Fruit fly (Drosophila melanogaster) whole organism, embryonic: ENCODE data around the gene Arp2.

Experiments
- Atf6 ChIP-seq: fragments of 200-800 bp; sonication (Bioruptor generic); IDR thresholded peaks from 2 replicates; pipeline ENCODE4 v1.3.6; 2022; ENCODE audit warnings: missing biosample characterization, missing genetic modification characterization
- B-H1 ChIP-seq: fragments of 200-800 bp; sonication (Bioruptor generic); IDR thresholded peaks from 3 replicates; pipeline ENCODE4 v1.3.6; 2022; ENCODE audit warnings: missing biosample characterization, missing genetic modification characterization
- CG10267 ChIP-seq: fragments of 200-800 bp; sonication (Bioruptor generic); optimal IDR thresholded peaks from 2 replicates; lab custom pipeline; 2018; ENCODE audit warnings: missing biosample characterization, mild to moderate bottlenecking, missing genetic modification characterization, moderate library complexity
- CG10274 ChIP-seq: fragments of 200-800 bp; sonication (Bioruptor generic); optimal IDR thresholded peaks from 3 replicates; lab custom pipeline; 2017; ENCODE audit warnings: missing biosample characterization, mild to moderate bottlenecking, missing genetic modification characterization
- CG10654 ChIP-seq: fragments of 200-800 bp; sonication (Bioruptor generic); optimal IDR thresholded peaks from 2 replicates; lab custom pipeline; 2016; ENCODE audit warnings: missing biosample characterization, missing genetic modification characterization
- CG10959 ChIP-seq: fragments of 200-800 bp; sonication (Bioruptor generic); IDR thresholded peaks from 2 replicates; pipeline ENCODE4 v1.3.6; 2022; ENCODE audit warnings: missing biosample characterization, missing genetic modification characterization
- CG11695 ChIP-seq: fragments of 200-800 bp; sonication (Bioruptor generic); IDR thresholded peaks from 3 replicates; pipeline ENCODE4 v1.3.6; 2022; ENCODE audit warnings: missing biosample characterization, missing genetic modification characterization
- CG1233 ChIP-seq: fragments of 200-800 bp; sonication (Bioruptor generic); optimal IDR thresholded peaks from 4 replicates; lab custom pipeline; 2018; ENCODE audit warnings: missing biosample characterization, mild to moderate bottlenecking, missing genetic modification characterization
- CG12391 ChIP-seq: fragments of 200-800 bp; sonication (Bioruptor generic); optimal IDR thresholded peaks from 3 replicates; lab custom pipeline; 2018; ENCODE audit warnings: missing biosample characterization, mild to moderate bottlenecking, missing genetic modification characterization, moderate library complexity
- CG14050 ChIP-seq: fragments of 200-800 bp; sonication (Bioruptor generic); IDR thresholded peaks from 3 replicates; pipeline ENCODE4 v1.3.6; 2022; ENCODE audit warnings: missing biosample characterization, missing genetic modification characterization
- CG15514 ChIP-seq: fragments of 200-800 bp; sonication (Bioruptor generic); optimal IDR thresholded peaks from 3 replicates; lab custom pipeline; 2017; ENCODE audit warnings: missing biosample characterization, missing genetic modification characterization, mild to moderate bottlenecking, moderate library complexity, missing genetic modification reagents
- CG17186 ChIP-seq: fragments of 200-800 bp; sonication (Bioruptor generic); optimal IDR thresholded peaks from 3 replicates; lab custom pipeline; 2017; ENCODE audit warnings: missing biosample characterization, missing genetic modification reagents, missing genetic modification characterization
- CG17802 ChIP-seq: fragments of 200-800 bp; sonication (Bioruptor generic); optimal IDR thresholded peaks from 2 replicates; lab custom pipeline; 2018; ENCODE audit warnings: missing biosample characterization, mild to moderate bottlenecking, missing genetic modification characterization, moderate library complexity
- CG2120 ChIP-seq: fragments of 200-800 bp; sonication (Bioruptor generic); optimal IDR thresholded peaks from 3 replicates; lab custom pipeline; 2016; ENCODE audit warnings: missing biosample characterization, missing genetic modification characterization
- CG30431 ChIP-seq: fragments of 200-800 bp; sonication (Bioruptor generic); optimal IDR thresholded peaks from 2 replicates; lab custom pipeline; 2017; ENCODE audit warnings: missing biosample characterization, missing genetic modification characterization
- CG3065 ChIP-seq: fragments of 200-800 bp; sonication (Bioruptor generic); optimal IDR thresholded peaks from 2 replicates; lab custom pipeline; 2016; ENCODE audit warnings: missing biosample characterization, missing genetic modification characterization
- CG31224 ChIP-seq: fragments of 200-800 bp; sonication (Bioruptor generic); IDR thresholded peaks from 2 replicates; pipeline ENCODE4 v1.3.6; 2022; ENCODE audit warnings: missing biosample characterization, missing genetic modification characterization
- CG3847 ChIP-seq: fragments of 200-800 bp; sonication (Bioruptor generic); IDR thresholded peaks from 2 replicates; pipeline ENCODE4 v1.3.6; 2022; ENCODE audit warnings: missing biosample characterization, missing genetic modification characterization
- CG42726 ChIP-seq: fragments of 200-800 bp; sonication (Bioruptor generic); IDR thresholded peaks from 2 replicates; pipeline ENCODE4 v1.3.6; 2022; ENCODE audit warnings: missing biosample characterization, missing genetic modification characterization; ENCODE audit not compliant: partially characterized antibody
- CG43689 ChIP-seq: fragments of 200-800 bp; sonication (Bioruptor generic); IDR thresholded peaks from 2 replicates; pipeline ENCODE4 v1.3.6; 2022; ENCODE audit warnings: missing biosample characterization, missing genetic modification characterization
- CG4617 ChIP-seq: fragments of 200-800 bp; sonication (Bioruptor generic); optimal IDR thresholded peaks from 3 replicates; lab custom pipeline; 2016; ENCODE audit warnings: missing biosample characterization, missing genetic modification characterization, borderline replicate concordance
- CG7987 ChIP-seq: fragments of 200-800 bp; sonication (Bioruptor generic); optimal IDR thresholded peaks from 2 replicates; lab custom pipeline; 2018; ENCODE audit warnings: missing biosample characterization, mild to moderate bottlenecking, missing genetic modification characterization, moderate library complexity
- CG8478 ChIP-seq: fragments of >200 bp; optimal IDR thresholded peaks from 2 replicates; lab custom pipeline; 2018
- D ChIP-seq, 2 experiments: fragments of 200-800 bp in 1 of 2; fragments of >200 bp in 1 of 2; sonication (Bioruptor generic) in 1 of 2; optimal IDR thresholded peaks; 2 replicates in 1 of 2; 3 replicates in 1 of 2; lab custom pipeline; 2017; ENCODE audit warnings: mild to moderate bottlenecking in 1 of 2, missing biosample characterization in 1 of 2, missing genetic modification characterization in 1 of 2, missing genetic modification reagents in 1 of 2
- Doc3 ChIP-seq: fragments of 200-800 bp; sonication (Bioruptor generic); IDR thresholded peaks from 3 replicates; pipeline ENCODE4 v1.3.6; 2022; ENCODE audit warnings: missing biosample characterization, missing genetic modification characterization; ENCODE audit not compliant: partially characterized antibody
- HLH3B ChIP-seq: fragments of 200-800 bp; sonication (Bioruptor generic); IDR thresholded peaks from 2 replicates; pipeline ENCODE4 v1.3.6; 2022; ENCODE audit warnings: missing biosample characterization, missing genetic modification characterization
- Hr3 ChIP-seq: fragments of 200-800 bp; sonication (Bioruptor generic); optimal IDR thresholded peaks from 3 replicates; lab custom pipeline; 2016; ENCODE audit warnings: missing biosample characterization, missing genetic modification characterization
- Jarid2 ChIP-seq: fragments of 200-800 bp; sonication (Bioruptor generic); optimal IDR thresholded peaks from 3 replicates; lab custom pipeline; 2017; ENCODE audit warnings: mild to moderate bottlenecking, missing biosample characterization, missing genetic modification reagents, missing genetic modification characterization
- Lim3 ChIP-seq: fragments of 200-800 bp; sonication (Bioruptor generic); IDR thresholded peaks from 2 replicates; pipeline ENCODE4 v1.3.6; 2022; ENCODE audit warnings: missing biosample characterization, missing genetic modification characterization
- MTF-1 ChIP-seq: fragments of 200-800 bp; sonication (Bioruptor generic); optimal IDR thresholded peaks from 2 replicates; lab custom pipeline; 2018; ENCODE audit warnings: missing biosample characterization, mild to moderate bottlenecking, missing genetic modification characterization, borderline replicate concordance
- Mes4 ChIP-seq: fragments of 200-800 bp; sonication (Bioruptor generic); optimal IDR thresholded peaks from 2 replicates; lab custom pipeline; 2016; ENCODE audit warnings: missing biosample characterization, missing genetic modification characterization
- NC2α ChIP-seq: fragments of 200-800 bp; sonication (Bioruptor generic); optimal IDR thresholded peaks from 2 replicates; lab custom pipeline; 2016; ENCODE audit warnings: missing biosample characterization, missing genetic modification characterization
- Oaz ChIP-seq: fragments of 200-800 bp; sonication (Bioruptor generic); IDR thresholded peaks from 2 replicates; pipeline ENCODE4 v1.3.6; 2022; ENCODE audit warnings: missing biosample characterization, missing genetic modification characterization
- Sox102F ChIP-seq: fragments of 200-800 bp; sonication (Bioruptor generic); optimal IDR thresholded peaks from 2 replicates; lab custom pipeline; 2018; ENCODE audit warnings: missing biosample characterization, mild to moderate bottlenecking, missing genetic modification characterization, moderate library complexity
- danr ChIP-seq: fragments of 200-800 bp; sonication (Bioruptor generic); IDR thresholded peaks from 2 replicates; pipeline ENCODE4 v1.3.6; 2022; ENCODE audit warnings: missing biosample characterization, missing genetic modification characterization
- dimm ChIP-seq: fragments of 200-800 bp; sonication (Bioruptor generic); IDR thresholded peaks from 2 replicates; pipeline ENCODE4 v1.3.6; 2022; ENCODE audit warnings: missing biosample characterization, missing genetic modification characterization
- dmrt11E ChIP-seq: fragments of 200-800 bp; sonication (Bioruptor generic); optimal IDR thresholded peaks from 3 replicates; lab custom pipeline; 2018; ENCODE audit warnings: missing biosample characterization, mild to moderate bottlenecking, missing genetic modification characterization, moderate library complexity
- gcm2 ChIP-seq: fragments of 200-800 bp; sonication (Bioruptor generic); optimal IDR thresholded peaks from 2 replicates; lab custom pipeline; 2016; ENCODE audit warnings: missing biosample characterization, missing genetic modification characterization
- gsb-n ChIP-seq: fragments of 200-800 bp; sonication (Bioruptor generic); optimal IDR thresholded peaks from 3 replicates; lab custom pipeline; 2018; ENCODE audit warnings: missing biosample characterization, mild to moderate bottlenecking, missing genetic modification characterization
- knrl ChIP-seq: fragments of 200-800 bp; sonication (Bioruptor generic); IDR thresholded peaks from 3 replicates; pipeline ENCODE4 v1.3.6; 2022; ENCODE audit warnings: missing biosample characterization, missing genetic modification characterization; ENCODE audit not compliant: partially characterized antibody
- pan ChIP-seq, 4 experiments: fragments of >200 bp in 3 of 4; fragments of 200-800 bp in 1 of 4; sonication (Bioruptor generic) in 1 of 4; optimal IDR thresholded peaks in 3 of 4; IDR thresholded peaks in 1 of 4; 2 replicates each; pipeline versions ENCODE4 v1.3.6 to Lab custom; 2017 to 2022; ENCODE audit warnings: missing biosample characterization in 2 of 4, missing genetic modification characterization in 2 of 4, mixed read lengths in 1 of 4
- pb ChIP-seq: fragments of 200-800 bp; sonication (Bioruptor generic); optimal IDR thresholded peaks from 3 replicates; lab custom pipeline; 2016; ENCODE audit warnings: missing biosample characterization, missing genetic modification characterization
- pita ChIP-seq: fragments of 200-800 bp; sonication (Bioruptor generic); optimal IDR thresholded peaks from 2 replicates; lab custom pipeline; 2017; ENCODE audit warnings: missing biosample characterization, mild to moderate bottlenecking, missing genetic modification characterization
- sob ChIP-seq: fragments of 200-800 bp; sonication (Bioruptor generic); IDR thresholded peaks from 2 replicates; pipeline ENCODE4 v1.3.6; 2022; ENCODE audit warnings: missing biosample characterization, missing genetic modification characterization
- stwl ChIP-seq: fragments of 200-800 bp; sonication (Bioruptor generic); optimal IDR thresholded peaks from 3 replicates; lab custom pipeline; 2018; ENCODE audit warnings: missing biosample characterization, mild to moderate bottlenecking, missing genetic modification characterization, moderate library complexity
- sug ChIP-seq: fragments of 200-800 bp; optimal IDR thresholded peaks from 2 replicates; lab custom pipeline; 2019; ENCODE audit warnings: missing biosample characterization, mild to moderate bottlenecking, missing genetic modification characterization, moderate library complexity
- unpg ChIP-seq: fragments of 200-800 bp; sonication (Bioruptor generic); optimal IDR thresholded peaks from 3 replicates; lab custom pipeline; 2018; ENCODE audit warnings: missing biosample characterization, mild to moderate bottlenecking, missing genetic modification characterization, moderate library complexity
- vfl ChIP-seq: fragments of 200-800 bp; sonication (Bioruptor generic); optimal IDR thresholded peaks from 2 replicates; lab custom pipeline; 2016; ENCODE audit warnings: missing biosample characterization, missing genetic modification characterization
- yki ChIP-seq: fragments of >200 bp; optimal IDR thresholded peaks from 3 replicates; lab custom pipeline; 2018
- zfh1 ChIP-seq: fragments of 200-800 bp; sonication (Bioruptor generic); IDR thresholded peaks from 3 replicates; pipeline ENCODE4 v1.3.6; 2022; ENCODE audit warnings: missing biosample characterization, missing genetic modification characterization
- zfh2 ChIP-seq: fragments of 200-800 bp; sonication (Bioruptor generic); optimal IDR thresholded peaks from 2 replicates; lab custom pipeline; 2016; ENCODE audit warnings: missing biosample characterization, missing genetic modification characterization

The Arp2 gene

DNA sequence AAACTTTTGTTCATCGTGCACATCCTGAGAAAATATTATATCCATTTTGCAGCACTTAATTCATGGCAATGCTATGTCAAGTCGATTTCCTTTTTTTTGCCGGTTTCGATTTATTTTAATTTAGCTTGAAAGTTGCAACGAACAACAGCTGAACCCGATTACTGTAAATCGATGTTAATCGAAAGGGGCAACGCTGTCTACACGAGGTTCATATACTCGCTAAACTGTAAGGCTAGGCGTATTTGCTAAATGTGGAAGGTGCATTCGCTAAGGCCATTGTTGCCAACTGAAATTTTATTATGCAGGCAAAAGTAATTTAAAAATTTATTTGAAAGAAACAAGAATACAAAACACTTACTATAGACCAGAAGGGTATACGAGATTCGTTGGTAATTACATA is 6.4 kb downstream of the Arp2 start, which contains the start of gene CG9902 (continued):
- no peak for TF ChIP-seq CG43689 (GFP tag; lab: Robert Waterston, UW)
- TF ChIP-seq vfl (GFP tag; lab: Kevin White, UChicago) = no peak
- TF ChIP-seq B-H1 = no peak
- TF ChIP-seq CG8478 = no peak
- TF ChIP-seq yki (lab: Kevin White, UChicago) = no peak
- TF ChIP-seq knrl (GFP tag; lab: Robert Waterston, UW) = peak; percentile 79
- TF ChIP-seq CG10959 (GFP tag; lab: Robert Waterston, UW) = no peak
- no peak for TF ChIP-seq Lim3 (GFP tag; lab: Robert Waterston, UW)
- no peak for TF ChIP-seq CG30431 (GFP tag; lab: Kevin White, UChicago)
- peak; percentile 45 for TF ChIP-seq CG17186 (GFP tag; lab: Kevin White, UChicago)
- no peak for TF ChIP-seq pan (optimal IDR thresholded peaks at IDR 0.05; lab: Kevin White, UChicago)
- TF ChIP-seq pan (GFP tag; optimal IDR thresholded peaks at IDR 0.05 in 1 of 2, IDR thresholded peaks at IDR 0.05 in 1 of 2) = no peak
- TF ChIP-seq Atf6 = no peak
- TF ChIP-seq danr (GFP tag; lab: Robert Waterston, UW) = no peak
- TF ChIP-seq MTF-1 = no peak
- TF ChIP-seq pita (GFP tag; lab: Kevin White, UChicago) = peak; percentile 94
- TF ChIP-seq dmrt11E (tag; lab: Kevin White, UChicago) = no peak
- TF ChIP-seq Mes4 (GFP tag; lab: Kevin White, UChicago) = no peak
- peak; percentile 60 for TF ChIP-seq CG3847 (GFP tag; lab: Robert Waterston, UW)
- no peak for TF ChIP-seq CG31224 (GFP tag; lab: Robert Waterston, UW)
- TF ChIP-seq Jarid2 (GFP tag; lab: Kevin White, UChicago) = no peak
- no peak for TF ChIP-seq pb (GFP tag; lab: Kevin White, UChicago)
- peak; percentile 55 for TF ChIP-seq CG10267 (tag; lab: Kevin White, UChicago)
- TF ChIP-seq gcm2 (GFP tag; lab: Kevin White, UChicago) = no peak
- no peak for TF ChIP-seq CG11695 (GFP tag; lab: Robert Waterston, UW)
- TF ChIP-seq CG15514 (GFP tag; lab: Kevin White, UChicago) = peak; percentile 85
- peak; percentile 61 for TF ChIP-seq CG42726 (GFP tag; lab: Robert Waterston, UW)
- no peak for TF ChIP-seq zfh2 (GFP tag; lab: Kevin White, UChicago)
- peak; percentile 34 for TF ChIP-seq CG2120 (GFP tag; lab: Kevin White, UChicago)
- no peak for TF ChIP-seq NC2α (GFP tag; lab: Kevin White, UChicago)
- TF ChIP-seq zfh1 = no peak
- peak; percentile 7 for TF ChIP-seq CG12391
- TF ChIP-seq CG17802 = no peak
- no peak for TF ChIP-seq CG10274 (GFP tag; lab: Kevin White, UChicago)
- TF ChIP-seq CG14050 (GFP tag; lab: Robert Waterston, UW) = no peak
- no peak for TF ChIP-seq D (optimal IDR thresholded peaks at IDR 0.05; lab: Kevin White, UChicago)
- TF ChIP-seq D (GFP tag; optimal IDR thresholded peaks at IDR 0.05; lab: Kevin White, UChicago) = no peak
- no peak for TF ChIP-seq Oaz
- peak; percentile 90 for TF ChIP-seq stwl (tag; lab: Kevin White, UChicago)
- no peak for TF ChIP-seq CG10654
- TF ChIP-seq Doc3 = peak; percentile 63; the same call in 2 of the 3 replicates
- peak; percentile 28 for TF ChIP-seq sug
- peak; percentile 7 for TF ChIP-seq gsb-n (tag; lab: Kevin White, UChicago)
- TF ChIP-seq Hr3 (GFP tag; lab: Kevin White, UChicago) = no peak
- no peak for TF ChIP-seq CG1233 (GFP tag; lab: Kevin White, UChicago)
- peak; percentile 4 for TF ChIP-seq CG4617 (GFP tag; lab: Kevin White, UChicago)
- no peak for TF ChIP-seq Sox102F
- no peak for TF ChIP-seq sob (GFP tag; lab: Robert Waterston, UW)
- no peak for TF ChIP-seq HLH3B (GFP tag; lab: Robert Waterston, UW)
- TF ChIP-seq CG7987 (GFP tag; lab: Kevin White, UChicago) = peak; percentile 37
- no peak for TF ChIP-seq dimm
- TF ChIP-seq unpg (GFP tag; lab: Kevin White, UChicago) = no peak
- TF ChIP-seq CG3065 (GFP tag; lab: Kevin White, UChicago) = no peak
